Fruit fly (Drosophila melanogaster): ENCODE results near the gene CG10357.
A peak's percentile ranks its signal among the peaks of the same experiment; 100 is the strongest.

Gene CG10357

DNA sequence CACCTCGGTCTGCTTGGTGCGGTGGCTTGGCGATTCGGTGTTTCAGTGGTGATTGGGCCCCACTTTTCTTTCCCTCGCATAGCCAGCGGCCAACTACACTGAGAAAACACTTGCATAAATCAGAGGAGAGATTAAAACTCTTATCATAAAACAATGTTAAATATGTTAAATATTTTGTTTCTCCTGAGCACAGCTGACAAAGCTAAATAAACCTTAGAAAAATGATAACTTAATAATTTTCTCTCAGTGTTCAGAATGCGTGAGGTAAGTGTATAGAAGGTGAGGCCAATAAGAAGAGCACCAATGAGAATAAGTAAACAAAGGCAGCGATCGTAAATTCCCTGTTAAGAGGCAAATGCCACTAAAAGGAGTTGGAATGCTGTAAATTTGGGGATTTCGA, 2.1 kb downstream of the CG10357 start (continued):
- TF ChIP-seq CG32772 (GFP tag; IDR thresholded peaks at IDR 0.05), result peak; percentile 62
- TF ChIP-seq pita (GFP tag; optimal IDR thresholded peaks at IDR 0.05), result no peak
- TF ChIP-seq CG15601 (tag; optimal IDR thresholded peaks at IDR 0.05), result peak; percentile 86
- no peak; the same call in 1 of the 2 replicates for TF ChIP-seq Ravus (GFP tag; IDR thresholded peaks at IDR 0.05)
- TF ChIP-seq bab2 (GFP tag; optimal IDR thresholded peaks at IDR 0.05), result peak; percentile 70
- TF ChIP-seq maf-S (GFP tag; optimal IDR thresholded peaks at IDR 0.05), result peak; percentile 60
- TF ChIP-seq z (GFP tag; IDR thresholded peaks at IDR 0.05), result 0 out of 3 replicates have a peak, but pooled peaks have one; percentile 44
- TF ChIP-seq sob (GFP tag; IDR thresholded peaks at IDR 0.05), result peak; percentile 67; the same call in 1 of the 2 replicates
- TF ChIP-seq lbe (GFP tag; optimal IDR thresholded peaks at IDR 0.05), result peak; percentile 80
- peak; percentile 93 for TF ChIP-seq CG1603 (tag; optimal IDR thresholded peaks at IDR 0.05)
- no peak for TF ChIP-seq fd64A (GFP tag; optimal IDR thresholded peaks at IDR 0.05)
- TF ChIP-seq CG16813 (GFP tag; IDR thresholded peaks at IDR 0.05; ENCODE audit: partially characterized antibody), result no peak
- peak; percentile 98 for TF ChIP-seq sens (GFP tag)
- TF ChIP-seq wdn (GFP tag; IDR thresholded peaks at IDR 0.05), result no peak
- peak; percentile 32 for TF ChIP-seq Myb (GFP tag; optimal IDR thresholded peaks at IDR 0.05)
- no peak for TF ChIP-seq BtbVII (GFP tag; optimal IDR thresholded peaks at IDR 0.05)
- peak; percentile 62 for TF ChIP-seq Ada2b (GFP tag; IDR thresholded peaks at IDR 0.05)
- TF ChIP-seq CG5245 (GFP tag; optimal IDR thresholded peaks at IDR 0.05), result peak; percentile 80
- TF ChIP-seq gfzf (GFP tag; optimal IDR thresholded peaks at IDR 0.05), result no peak
- peak; percentile 83 for TF ChIP-seq Atf3 (GFP tag; optimal IDR thresholded peaks at IDR 0.05)
- no peak for TF ChIP-seq D (optimal IDR thresholded peaks at IDR 0.05)
- peak; percentile 67 for TF ChIP-seq D (GFP tag; optimal IDR thresholded peaks at IDR 0.05)
- peak; percentile 68; the same call in 1 of the 3 replicates for TF ChIP-seq CG11093 (GFP tag; IDR thresholded peaks at IDR 0.05)
- peak; percentile 74 for TF ChIP-seq H2.0 (GFP tag; IDR thresholded peaks at IDR 0.05)
- no peak for TF ChIP-seq lov (optimal IDR thresholded peaks at IDR 0.05)
- TF ChIP-seq lov (GFP tag; IDR thresholded peaks at IDR 0.05), result peak; percentile 84
- TF ChIP-seq CG11695 (GFP tag; IDR thresholded peaks at IDR 0.05), result peak; percentile 81
- TF ChIP-seq Mrtf (GFP tag; IDR thresholded peaks at IDR 0.05), result 0 out of 3 replicates have a peak, but pooled peaks have one; percentile 51
- TF ChIP-seq Hmx (GFP tag; optimal IDR thresholded peaks at IDR 0.05), result no peak
- peak; percentile 54 for TF ChIP-seq kni (GFP tag; optimal IDR thresholded peaks at IDR 0.05)
- TF ChIP-seq pho (GFP tag; optimal IDR thresholded peaks at IDR 0.05), result peak; percentile 42
- TF ChIP-seq CG7357 (GFP tag; IDR thresholded peaks at IDR 0.05), result peak; percentile 59; the same call in 1 of the 3 replicates
- TF ChIP-seq CG11398 (GFP tag; optimal IDR thresholded peaks at IDR 0.05), result peak; percentile 76
- TF ChIP-seq CG11504 (tag; optimal IDR thresholded peaks at IDR 0.05), result peak; percentile 72
- TF ChIP-seq CG1832 (GFP tag; optimal IDR thresholded peaks at IDR 0.05), result no peak
- no peak for TF ChIP-seq CG13287 (GFP tag; IDR thresholded peaks at IDR 0.05; ENCODE audit: partially characterized antibody)
- peak; percentile 29; the same call in 1 of the 3 replicates for TF ChIP-seq Aef1 (GFP tag; IDR thresholded peaks at IDR 0.05)
- TF ChIP-seq scrt (GFP tag; optimal IDR thresholded peaks at IDR 0.05), result peak; percentile 25
- TF ChIP-seq Pdp1 (GFP tag; optimal IDR thresholded peaks at IDR 0.05), result peak; percentile 67 to 88
- TF ChIP-seq CG7987 (GFP tag; optimal IDR thresholded peaks at IDR 0.05), result peak; percentile 52
- no peak for TF ChIP-seq HmgD (GFP tag; optimal IDR thresholded peaks at IDR 0.05)
- TF ChIP-seq CG2202 (tag; optimal IDR thresholded peaks at IDR 0.05), result peak; percentile 93
- TF ChIP-seq CG9876 (GFP tag; optimal IDR thresholded peaks at IDR 0.05), result peak; percentile 20
- TF ChIP-seq wek (GFP tag; optimal IDR thresholded peaks at IDR 0.05), result no peak
- TF ChIP-seq CG3065 (GFP tag; optimal IDR thresholded peaks at IDR 0.05), result peak; percentile 61
- TF ChIP-seq CG3281 (GFP tag; optimal IDR thresholded peaks at IDR 0.05), result peak; percentile 12
- TF ChIP-seq NC2β (GFP tag; optimal IDR thresholded peaks at IDR 0.05), result peak; percentile 85
- TF ChIP-seq CG14667 (GFP tag; IDR thresholded peaks at IDR 0.05), result peak; percentile 65
- TF ChIP-seq hth (optimal IDR thresholded peaks at IDR 0.05), result no peak
- TF ChIP-seq CG4328 (GFP tag; optimal IDR thresholded peaks at IDR 0.05), result no peak
- no peak for TF ChIP-seq Dll (GFP tag; IDR thresholded peaks at IDR 0.05; ENCODE audit: partially characterized antibody)
- TF ChIP-seq Dek (tag; optimal IDR thresholded peaks at IDR 0.05), result no peak

Data from whole organism, embryonic.